Fruit fly (Drosophila melanogaster): ENCODE data around the gene CG33965.
A peak's percentile ranks its signal among the peaks of the same experiment; 100 is the strongest.

Gene CG33965

dm6 chr3L:1203855-1204431, 28.7 kb upstream of the CG33965 start (continued):
- TF ChIP-seq H15 (GFP tag; IDR thresholded peaks at IDR 0.05) (no peak), CG11560 (tag; IDR thresholded peaks at IDR 0.05) (no peak), jigr1 (GFP tag; IDR thresholded peaks at IDR 0.05) (no peak), CG2199 (GFP tag; IDR thresholded peaks at IDR 0.05) (no peak), corto (GFP tag; optimal IDR thresholded peaks at IDR 0.05) (no peak), nerfin-2 (GFP tag; IDR thresholded peaks at IDR 0.05; ENCODE audit: partially characterized antibody) (no peak), CG9609 (GFP tag; optimal IDR thresholded peaks at IDR 0.05) (no peak), CG4424 (GFP tag; optimal IDR thresholded peaks at IDR 0.05) (no peak), CG8359 (GFP tag; optimal IDR thresholded peaks at IDR 0.05; ENCODE audit: borderline replicate concordance) (no peak), CG7372 (GFP tag; IDR thresholded peaks at IDR 0.05) (no peak), CG10654 (GFP tag; optimal IDR thresholded peaks at IDR 0.05) (no peak), CG15073 (GFP tag; optimal IDR thresholded peaks at IDR 0.05) (no peak), CG11504 (tag; optimal IDR thresholded peaks at IDR 0.05) (no peak), Optix (GFP tag; IDR thresholded peaks at IDR 0.05) (no peak), CrebB (tag; optimal IDR thresholded peaks at IDR 0.05) (no peak), CG4854 (GFP tag; optimal IDR thresholded peaks at IDR 0.05) (no peak), CG2129 (GFP tag; IDR thresholded peaks at IDR 0.05; ENCODE audit: partially characterized antibody) (no peak), CG1024 (GFP tag; IDR thresholded peaks at IDR 0.05) (no peak), CG9797 (GFP tag; optimal IDR thresholded peaks at IDR 0.05) (no peak), CG5245 (GFP tag; optimal IDR thresholded peaks at IDR 0.05) (no peak), salm (tag; optimal IDR thresholded peaks at IDR 0.05) (no peak), CG7839 (tag; optimal IDR thresholded peaks at IDR 0.05) (no peak), CG3838 (GFP tag; optimal IDR thresholded peaks at IDR 0.05) (no peak), Camta (GFP tag; optimal IDR thresholded peaks at IDR 0.05) (no peak), usp (GFP tag; optimal IDR thresholded peaks at IDR 0.05) (no peak), zfh2 (GFP tag; optimal IDR thresholded peaks at IDR 0.05) (no peak), z (GFP tag; IDR thresholded peaks at IDR 0.05) (peak; percentile 87), CG11247 (GFP tag; IDR thresholded peaks at IDR 0.05) (no peak), Fer1 (GFP tag; optimal IDR thresholded peaks at IDR 0.05) (no peak), exex (tag; optimal IDR thresholded peaks at IDR 0.05) (no peak), CG3281 (GFP tag; optimal IDR thresholded peaks at IDR 0.05) (no peak)

- TF ChIP-seq CG43689 (GFP tag; IDR thresholded peaks at IDR 0.05) (no peak), CG7963 (GFP tag; IDR thresholded peaks at IDR 0.05; ENCODE audit: partially characterized antibody) (no peak), amos (GFP tag; IDR thresholded peaks at IDR 0.05; ENCODE audit: partially characterized antibody) (no peak), CG6654 (GFP tag; optimal IDR thresholded peaks at IDR 0.05) (peak; percentile 32), ems (GFP tag; optimal IDR thresholded peaks at IDR 0.05) (peak; percentile 35), Chrac-16 (GFP tag; optimal IDR thresholded peaks at IDR 0.05) (peak; percentile 42), cas (GFP tag; IDR thresholded peaks at IDR 0.05) (0 out of 2 replicates have a peak, but pooled peaks have one; percentile 12), sd (tag; optimal IDR thresholded peaks at IDR 0.05) (peak; percentile 27), yki (optimal IDR thresholded peaks at IDR 0.05) (no peak), Sox102F (GFP tag; optimal IDR thresholded peaks at IDR 0.05) (peak; percentile 37), row (GFP tag; IDR thresholded peaks at IDR 0.05) (peak; percentile 89), sim (GFP tag; IDR thresholded peaks at IDR 0.05) (no peak), CG1602 (GFP tag; optimal IDR thresholded peaks at IDR 0.05) (peak; percentile 36), dmrt99B (tag; optimal IDR thresholded peaks at IDR 0.05) (peak; percentile 75), ind (GFP tag; optimal IDR thresholded peaks at IDR 0.05) (peak; percentile 80), Fer2 (tag; optimal IDR thresholded peaks at IDR 0.05) (peak; percentile 12), slp2 (GFP tag; optimal IDR thresholded peaks at IDR 0.05) (peak; percentile 62), CG11247 (GFP tag; IDR thresholded peaks at IDR 0.05) (0 out of 2 replicates have a peak, but pooled peaks have one; percentile 10), run (tag; optimal IDR thresholded peaks at IDR 0.05) (peak; percentile 69), CG17829 (tag; optimal IDR thresholded peaks at IDR 0.05) (peak; percentile 52)
These were observed 27.8 kb upstream of the CG33965 start, which contains the start of gene CG9119 for dm6 chr3L:1204674-1205547. CG9119 (minus strand) TSS chr3L:1204795.
